Fruit fly (Drosophila melanogaster) whole organism, embryonic: ENCODE measurements around the gene PGRP-LA.

Experiments used
- B-H2 ChIP-seq: fragments of 200-800 bp; sonication (Bioruptor generic); optimal IDR thresholded peaks from 2 replicates; lab custom pipeline; 2018; ENCODE audit warnings: missing biosample characterization, mild to moderate bottlenecking, missing genetic modification characterization
- Bdp1 ChIP-seq: fragments of 200-800 bp; sonication (Bioruptor generic); optimal IDR thresholded peaks from 3 replicates; lab custom pipeline; 2016; ENCODE audit warnings: missing biosample characterization, missing genetic modification characterization
- CG11456 ChIP-seq: fragments of 200-800 bp; sonication (Bioruptor generic); IDR thresholded peaks from 3 replicates; pipeline ENCODE4 v1.3.6; 2022; ENCODE audit warnings: missing biosample characterization, missing genetic modification characterization
- CG12299 ChIP-seq: fragments of 200-800 bp; sonication (Bioruptor generic); optimal IDR thresholded peaks from 2 replicates; lab custom pipeline; 2018; ENCODE audit warnings: missing biosample characterization, mild to moderate bottlenecking, missing genetic modification characterization
- CG13424 ChIP-seq: fragments of 200-800 bp; sonication (Bioruptor generic); optimal IDR thresholded peaks from 2 replicates; lab custom pipeline; 2019; ENCODE audit warnings: missing biosample characterization, mild to moderate bottlenecking, missing genetic modification characterization, moderate library complexity
- CG15269 ChIP-seq: fragments of 200-800 bp; sonication (Bioruptor generic); optimal IDR thresholded peaks from 2 replicates; lab custom pipeline; 2018; ENCODE audit warnings: missing biosample characterization, mild to moderate bottlenecking, missing genetic modification characterization, moderate library complexity
- CG1647 ChIP-seq: fragments of 200-800 bp; sonication (Bioruptor generic); optimal IDR thresholded peaks from 3 replicates; lab custom pipeline; 2016; ENCODE audit warnings: missing biosample characterization, missing genetic modification characterization
- CG16779 ChIP-seq: fragments of 200-800 bp; sonication (Bioruptor generic); IDR thresholded peaks from 2 replicates; pipeline ENCODE4 v1.3.6; 2022; ENCODE audit warnings: missing biosample characterization, missing genetic modification characterization
- CG2116 ChIP-seq: fragments of 200-800 bp; sonication (Bioruptor generic); optimal IDR thresholded peaks from 3 replicates; lab custom pipeline; 2018; ENCODE audit warnings: missing biosample characterization, mild to moderate bottlenecking, missing genetic modification characterization
- CG2875 ChIP-seq: fragments of 200-800 bp; sonication (Bioruptor generic); optimal IDR thresholded peaks from 2 replicates; lab custom pipeline; 2017; ENCODE audit warnings: missing biosample characterization, mild to moderate bottlenecking, missing genetic modification characterization, missing genetic modification reagents
- CG32767 ChIP-seq: fragments of 200-800 bp; sonication (Bioruptor generic); IDR thresholded peaks from 2 replicates; pipeline ENCODE4 v1.3.6; 2022; ENCODE audit warnings: missing biosample characterization, missing genetic modification characterization
- CG4617 ChIP-seq: fragments of 200-800 bp; sonication (Bioruptor generic); optimal IDR thresholded peaks from 3 replicates; lab custom pipeline; 2016; ENCODE audit warnings: missing biosample characterization, missing genetic modification characterization, borderline replicate concordance
- CG4730 ChIP-seq: fragments of 200-800 bp; sonication (Bioruptor generic); IDR thresholded peaks from 2 replicates; pipeline ENCODE4 v1.3.6; 2022; ENCODE audit warnings: missing biosample characterization, missing genetic modification characterization
- CG6689 ChIP-seq: fragments of 200-800 bp; sonication (Bioruptor generic); IDR thresholded peaks from 2 replicates; pipeline ENCODE4 v1.3.6; 2022; ENCODE audit warnings: missing biosample characterization, missing genetic modification characterization
- CG7963 ChIP-seq: fragments of 200-800 bp; sonication (Bioruptor generic); IDR thresholded peaks from 3 replicates; pipeline ENCODE4 v1.3.6; 2022; ENCODE audit warnings: missing biosample characterization, missing genetic modification characterization; ENCODE audit not compliant: partially characterized antibody
- CG8290 ChIP-seq, 3 experiments: fragments of 200-800 bp; sonication (Bioruptor generic); optimal IDR thresholded peaks; 2 replicates each; lab custom pipeline; 2016 to 2019; ENCODE audit warnings: missing biosample characterization in 3 of 3, missing genetic modification characterization in 3 of 3, mild to moderate bottlenecking in 2 of 3, moderate library complexity in 1 of 3
- CG8388 ChIP-seq: fragments of 200-800 bp; sonication (Bioruptor generic); optimal IDR thresholded peaks from 2 replicates; lab custom pipeline; 2019; ENCODE audit warnings: missing biosample characterization, mild to moderate bottlenecking, missing genetic modification characterization, moderate library complexity
- CG8924 ChIP-seq: fragments of 200-800 bp; optimal IDR thresholded peaks from 3 replicates; lab custom pipeline; 2019; ENCODE audit warnings: missing biosample characterization, mild to moderate bottlenecking, missing genetic modification characterization, moderate library complexity
- CG9609 ChIP-seq: fragments of 200-800 bp; sonication (Bioruptor generic); optimal IDR thresholded peaks from 3 replicates; lab custom pipeline; 2016; ENCODE audit warnings: missing biosample characterization, missing genetic modification characterization
- CHES-1-like ChIP-seq: fragments of 200-800 bp; sonication (Bioruptor generic); optimal IDR thresholded peaks from 2 replicates; lab custom pipeline; 2016; ENCODE audit warnings: missing biosample characterization, missing genetic modification characterization
- Gsc ChIP-seq: fragments of 200-800 bp; sonication (Bioruptor generic); IDR thresholded peaks from 2 replicates; pipeline ENCODE4 v1.3.6; 2022; ENCODE audit warnings: missing biosample characterization, missing genetic modification characterization
- Hr51 ChIP-seq, 2 experiments: fragments of 200-800 bp; sonication (Bioruptor generic); optimal IDR thresholded peaks; 2 replicates in 1 of 2; 3 replicates in 1 of 2; lab custom pipeline; 2016 to 2018; ENCODE audit warnings: missing biosample characterization in 2 of 2, missing genetic modification characterization in 2 of 2, mild to moderate bottlenecking in 1 of 2, moderate library complexity in 1 of 2
- Hr78 ChIP-seq, 2 experiments: fragments of 200-800 bp in 1 of 2; fragments of >200 bp in 1 of 2; sonication (Bioruptor generic) in 1 of 2; optimal IDR thresholded peaks; 2 replicates each; lab custom pipeline; 2017 to 2019; ENCODE audit warnings: missing biosample characterization in 2 of 2, missing genetic modification characterization in 2 of 2, mild to moderate bottlenecking in 1 of 2, moderate library complexity in 1 of 2
- Med ChIP-seq: fragments of 200-800 bp; sonication (Bioruptor generic); peaks from one replicate; lab custom pipeline; 2016; ENCODE audit warnings: missing biosample characterization, missing genetic modification characterization, mild to moderate bottlenecking, inconsistent platforms, moderate library complexity
- NfI ChIP-seq: fragments of 200-800 bp; sonication (Bioruptor generic); optimal IDR thresholded peaks from 3 replicates; lab custom pipeline; 2018; ENCODE audit warnings: missing biosample characterization, mild to moderate bottlenecking, missing genetic modification characterization, moderate library complexity
- PHDP ChIP-seq: fragments of 200-800 bp; sonication (Bioruptor generic); optimal IDR thresholded peaks from 3 replicates; lab custom pipeline; 2018; ENCODE audit warnings: missing biosample characterization, mild to moderate bottlenecking, missing genetic modification characterization, moderate library complexity
- Spps ChIP-seq: fragments of 200-800 bp; sonication (Bioruptor generic); optimal IDR thresholded peaks from 2 replicates; lab custom pipeline; 2018; ENCODE audit warnings: missing biosample characterization, mild to moderate bottlenecking, missing genetic modification characterization
- Sry-δ ChIP-seq: fragments of 200-800 bp; sonication (Bioruptor generic); optimal IDR thresholded peaks from 2 replicates; lab custom pipeline; 2016; ENCODE audit warnings: missing biosample characterization, missing genetic modification characterization
- Tbp ChIP-seq: fragments of >200 bp; optimal IDR thresholded peaks from 2 replicates; lab custom pipeline; 2018; ENCODE audit warnings: missing biosample characterization, missing genetic modification characterization
- Trl ChIP-seq, 3 experiments: fragments of >200 bp in 2 of 3; fragments of 200-800 bp in 1 of 3; sonication (Bioruptor generic) in 1 of 3; optimal IDR thresholded peaks; 2 replicates in 1 of 3; 3 replicates in 2 of 3; lab custom pipeline; 2016 to 2017; ENCODE audit warnings: missing biosample characterization in 1 of 3, missing genetic modification characterization in 1 of 3
- abd-A ChIP-seq: fragments of 200-800 bp; sonication (Bioruptor generic); optimal IDR thresholded peaks from 3 replicates; lab custom pipeline; 2019; ENCODE audit warnings: missing biosample characterization, mild to moderate bottlenecking, missing genetic modification characterization, moderate library complexity
- ci ChIP-seq: fragments of 200-800 bp; sonication (Bioruptor generic); IDR thresholded peaks from 3 replicates; pipeline ENCODE4 v1.3.6; 2022; ENCODE audit warnings: missing biosample characterization, missing genetic modification characterization
- disco-r ChIP-seq: fragments of 200-800 bp; sonication (Bioruptor generic); optimal IDR thresholded peaks from 2 replicates; lab custom pipeline; 2016; ENCODE audit warnings: missing biosample characterization, missing genetic modification characterization
- ewg ChIP-seq: fragments of 200-800 bp; sonication (Bioruptor generic); optimal IDR thresholded peaks from 3 replicates; lab custom pipeline; 2017; ENCODE audit warnings: mild to moderate bottlenecking, missing biosample characterization, missing genetic modification reagents, missing genetic modification characterization
- fd3F ChIP-seq: fragments of 200-800 bp; sonication (Bioruptor generic); optimal IDR thresholded peaks from 2 replicates; lab custom pipeline; 2018; ENCODE audit warnings: missing biosample characterization, mild to moderate bottlenecking, missing genetic modification characterization, moderate library complexity
- kah ChIP-seq: fragments of 200-800 bp; sonication (Bioruptor generic); optimal IDR thresholded peaks from 2 replicates; lab custom pipeline; 2018; ENCODE audit warnings: missing biosample characterization, mild to moderate bottlenecking, missing genetic modification characterization
- klu ChIP-seq: fragments of 200-800 bp; sonication (Bioruptor generic); IDR thresholded peaks from 2 replicates; pipeline ENCODE4 v1.3.6; 2022; ENCODE audit warnings: missing biosample characterization, missing genetic modification characterization
- kni ChIP-seq: fragments of 200-800 bp; sonication (Bioruptor generic); optimal IDR thresholded peaks from 3 replicates; lab custom pipeline; 2017; ENCODE audit warnings: mild to moderate bottlenecking, missing biosample characterization, missing genetic modification reagents, missing genetic modification characterization
- mirr ChIP-seq: fragments of 200-800 bp; sonication (Bioruptor generic); optimal IDR thresholded peaks from 3 replicates; lab custom pipeline; 2018; ENCODE audit warnings: missing biosample characterization, mild to moderate bottlenecking, missing genetic modification characterization
- nau ChIP-seq: fragments of 200-800 bp; sonication (Bioruptor generic); optimal IDR thresholded peaks from 3 replicates; lab custom pipeline; 2017; ENCODE audit warnings: missing biosample characterization, mild to moderate bottlenecking, missing genetic modification characterization, missing genetic modification reagents
- odd ChIP-seq: fragments of 200-800 bp; sonication (Bioruptor generic); optimal IDR thresholded peaks from 2 replicates; lab custom pipeline; 2017; ENCODE audit warnings: missing biosample characterization, mild to moderate bottlenecking, missing genetic modification characterization
- sd ChIP-seq: fragments of 200-800 bp; sonication (Bioruptor generic); optimal IDR thresholded peaks from 3 replicates; lab custom pipeline; 2018; ENCODE audit warnings: missing biosample characterization, mild to moderate bottlenecking, missing genetic modification characterization, moderate library complexity
- sens ChIP-seq: fragments of 200-800 bp; sonication (Bioruptor generic); peaks from one replicate; lab custom pipeline; 2016; ENCODE audit warnings: missing biosample characterization, missing genetic modification characterization
- shn ChIP-seq: fragments of 200-800 bp; sonication (Bioruptor generic); optimal IDR thresholded peaks from 3 replicates; lab custom pipeline; 2016; ENCODE audit warnings: missing biosample characterization, missing genetic modification characterization
- slbo ChIP-seq: fragments of 200-800 bp; sonication (Bioruptor generic); IDR thresholded peaks from 2 replicates; pipeline ENCODE4 v1.3.6; 2022; ENCODE audit warnings: missing biosample characterization, missing genetic modification characterization
- sug ChIP-seq: fragments of 200-800 bp; optimal IDR thresholded peaks from 2 replicates; lab custom pipeline; 2019; ENCODE audit warnings: missing biosample characterization, mild to moderate bottlenecking, missing genetic modification characterization, moderate library complexity
- tin ChIP-seq: fragments of 200-800 bp; sonication (Bioruptor generic); optimal IDR thresholded peaks from 3 replicates; lab custom pipeline; 2016; ENCODE audit warnings: missing biosample characterization, missing genetic modification characterization
- tio ChIP-seq: fragments of 200-800 bp; sonication (Bioruptor generic); optimal IDR thresholded peaks from 2 replicates; lab custom pipeline; 2017; ENCODE audit warnings: missing biosample characterization, missing genetic modification characterization, inconsistent platforms

Gene PGRP-LA

dm6 chr3L:9333745-9334382 is at the start of gene PGRP-LA (continued):
- no peak for TF ChIP-seq CG8388 (GFP tag; lab: Kevin White, UChicago)
- no peak for TF ChIP-seq CG8924 (tag; lab: Kevin White, UChicago)
- peak; percentile 84 for TF ChIP-seq CG11456 (GFP tag; lab: Robert Waterston, UW)
- TF ChIP-seq shn (GFP tag; lab: Kevin White, UChicago), result no peak
- TF ChIP-seq CG2875, result no peak
- peak; percentile 2 for TF ChIP-seq tin (GFP tag; lab: Kevin White, UChicago)
- peak; percentile 11 for TF ChIP-seq mirr (GFP tag; lab: Kevin White, UChicago)
- TF ChIP-seq CG2116 (GFP tag; lab: Kevin White, UChicago), result no peak
- no peak for TF ChIP-seq Spps (tag; lab: Kevin White, UChicago)
- TF ChIP-seq disco-r (GFP tag; lab: Kevin White, UChicago), result no peak
- TF ChIP-seq Sry-δ (GFP tag; lab: Kevin White, UChicago), result no peak
- TF ChIP-seq CG16779 (GFP tag; lab: Robert Waterston, UW), result no peak
- peak; percentile 57 for TF ChIP-seq slbo (GFP tag; lab: Robert Waterston, UW)
- TF ChIP-seq CG13424 (tag; lab: Kevin White, UChicago), result peak; percentile 30
- no peak for TF ChIP-seq odd
- peak; percentile 81 for TF ChIP-seq Med (GFP tag; lab: Kevin White, UChicago)
- TF ChIP-seq ewg (GFP tag; lab: Kevin White, UChicago), result peak; percentile 11

dm6 chr3L:9304393-9304792 is 29.7 kb upstream of the PGRP-LA start:
- TF ChIP-seq abd-A, result no peak
- no peak for TF ChIP-seq CG4730 (GFP tag; lab: Robert Waterston, UW)
- peak; percentile 9 for TF ChIP-seq sd (tag; lab: Kevin White, UChicago)
- no peak for TF ChIP-seq Trl (optimal IDR thresholded peaks at IDR 0.05; lab: Kevin White, UChicago)
- TF ChIP-seq Trl (GFP tag; optimal IDR thresholded peaks at IDR 0.05; lab: Kevin White, UChicago), result no peak
- TF ChIP-seq Hr78 (GFP tag; optimal IDR thresholded peaks at IDR 0.05; lab: Kevin White, UChicago), result no peak
- no peak for TF ChIP-seq Spps (tag; lab: Kevin White, UChicago)
- TF ChIP-seq PHDP (tag; lab: Kevin White, UChicago), result peak; percentile 62
- no peak for TF ChIP-seq CG4617 (GFP tag; lab: Kevin White, UChicago)
- no peak for TF ChIP-seq Gsc (GFP tag; lab: Robert Waterston, UW)
- peak; percentile 68 for TF ChIP-seq sens (GFP tag; lab: Kevin White, UChicago)
- no peak for TF ChIP-seq nau
- TF ChIP-seq klu (GFP tag; lab: Robert Waterston, UW), result no peak
- peak; percentile 35 for TF ChIP-seq CG15269 (tag; lab: Kevin White, UChicago)
- no peak for TF ChIP-seq CG9609 (GFP tag; lab: Kevin White, UChicago)
- TF ChIP-seq Tbp (GFP tag; lab: Kevin White, UChicago), result no peak
- TF ChIP-seq CG8290 (GFP tag; optimal IDR thresholded peaks at IDR 0.05; lab: Kevin White, UChicago), result no peak
- TF ChIP-seq CG8290 (tag; optimal IDR thresholded peaks at IDR 0.05; lab: Kevin White, UChicago), result peak in 1 of 2 experiments; percentile 6
- peak; percentile 17 for TF ChIP-seq NfI (GFP tag; lab: Kevin White, UChicago)
- TF ChIP-seq fd3F (GFP tag; lab: Kevin White, UChicago), result peak; percentile 6
- TF ChIP-seq tio (GFP tag; lab: Kevin White, UChicago), result no peak
- no peak for TF ChIP-seq CG12299 (tag; lab: Kevin White, UChicago)
- no peak for TF ChIP-seq CHES-1-like
- no peak for TF ChIP-seq kni
- TF ChIP-seq ci (GFP tag; lab: Robert Waterston, UW), result peak; percentile 28; the same call in 1 of the 3 replicates
- no peak for TF ChIP-seq CG32767 (GFP tag; lab: Robert Waterston, UW)
- TF ChIP-seq Hr51 (GFP tag; optimal IDR thresholded peaks at IDR 0.05; lab: Kevin White, UChicago), result peak in 1 of 2 experiments; percentile 36
- TF ChIP-seq sug (tag; lab: Kevin White, UChicago), result peak; percentile 6
- TF ChIP-seq Bdp1, result no peak
- no peak for TF ChIP-seq CG1647 (GFP tag; lab: Kevin White, UChicago)
- no peak for TF ChIP-seq CG7963 (GFP tag; lab: Robert Waterston, UW)
- TF ChIP-seq CG6689, result no peak
- TF ChIP-seq B-H2 (GFP tag; lab: Kevin White, UChicago), result peak; percentile 41
- TF ChIP-seq kah (GFP tag; lab: Kevin White, UChicago), result no peak
